Fruit fly (Drosophila melanogaster): ENCODE data around the gene GatC.

Gene GatC

DNA sequence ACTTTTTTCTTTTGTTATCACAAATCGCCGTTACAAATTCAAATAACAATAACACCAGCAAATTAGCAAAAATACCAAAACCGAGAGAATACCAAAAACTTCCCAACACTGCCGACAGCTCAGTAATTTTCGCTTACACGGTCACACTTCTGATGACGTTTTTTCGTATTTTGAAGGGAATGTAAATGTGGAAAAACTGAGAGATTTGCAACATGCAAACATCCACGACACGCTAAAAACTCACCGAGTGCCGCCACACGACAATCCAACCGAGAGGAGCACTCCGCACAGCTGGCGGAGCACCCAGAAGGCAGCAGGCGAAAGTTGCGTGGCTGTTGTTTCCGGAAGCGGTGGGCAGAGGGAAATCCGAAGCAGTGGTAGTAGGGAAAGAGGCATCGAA is 39.5 kb downstream of the GatC start, which contains the start of gene Sec71 (continued):
- TF ChIP-seq CG5953 (GFP tag; IDR thresholded peaks at IDR 0.05) = no peak
- TF ChIP-seq gt (GFP tag; IDR thresholded peaks at IDR 0.05) = no peak
- TF ChIP-seq inv (GFP tag; IDR thresholded peaks at IDR 0.05; ENCODE audit: partially characterized antibody) = no peak
- no peak for TF ChIP-seq salm (tag; optimal IDR thresholded peaks at IDR 0.05)
- no peak for TF ChIP-seq aop (GFP tag; IDR thresholded peaks at IDR 0.05)
- TF ChIP-seq slbo (GFP tag; IDR thresholded peaks at IDR 0.05) = no peak
- no peak for TF ChIP-seq da (GFP tag; optimal IDR thresholded peaks at IDR 0.05)
- TF ChIP-seq tx (GFP tag; optimal IDR thresholded peaks at IDR 0.05) = no peak
- no peak for TF ChIP-seq CG8281 (tag; optimal IDR thresholded peaks at IDR 0.05)
- no peak for TF ChIP-seq MTF-1 (GFP tag; optimal IDR thresholded peaks at IDR 0.05; ENCODE audit: borderline replicate concordance)
- TF ChIP-seq CG3065 (GFP tag; optimal IDR thresholded peaks at IDR 0.05) = no peak
- TF ChIP-seq Jarid2 (GFP tag; optimal IDR thresholded peaks at IDR 0.05) = no peak
- no peak for TF ChIP-seq bigmax (GFP tag; optimal IDR thresholded peaks at IDR 0.05)
- no peak for TF ChIP-seq CG7963 (GFP tag; IDR thresholded peaks at IDR 0.05; ENCODE audit: partially characterized antibody)
- no peak for TF ChIP-seq CG3726 (GFP tag; IDR thresholded peaks at IDR 0.05)
- TF ChIP-seq Hmr (GFP tag; optimal IDR thresholded peaks at IDR 0.05) = no peak
- no peak for TF ChIP-seq Lim3 (GFP tag; IDR thresholded peaks at IDR 0.05)
- TF ChIP-seq CG12391 (tag; optimal IDR thresholded peaks at IDR 0.05) = no peak
- peak; percentile 94 for TF ChIP-seq CG10267 (tag; optimal IDR thresholded peaks at IDR 0.05)
- TF ChIP-seq exex (tag; optimal IDR thresholded peaks at IDR 0.05) = no peak
- TF ChIP-seq CG18599 (GFP tag; optimal IDR thresholded peaks at IDR 0.05) = no peak
- TF ChIP-seq CG17612 (GFP tag; IDR thresholded peaks at IDR 0.05) = no peak
- TF ChIP-seq jing (GFP tag; optimal IDR thresholded peaks at IDR 0.05) = no peak
- peak; percentile 34 for TF ChIP-seq Sin3A (optimal IDR thresholded peaks at IDR 0.05)
- no peak for TF ChIP-seq CG6689 (GFP tag; IDR thresholded peaks at IDR 0.05)
- no peak for TF ChIP-seq ken (GFP tag; IDR thresholded peaks at IDR 0.05)
- no peak for TF ChIP-seq fu2 (GFP tag; optimal IDR thresholded peaks at IDR 0.05)
- TF ChIP-seq ttk (GFP tag; IDR thresholded peaks at IDR 0.05) = no peak
- TF ChIP-seq shn (GFP tag; optimal IDR thresholded peaks at IDR 0.05) = no peak
- TF ChIP-seq CG11085 (GFP tag; IDR thresholded peaks at IDR 0.05) = no peak
- TF ChIP-seq Bdp1 (GFP tag; optimal IDR thresholded peaks at IDR 0.05) = no peak
- peak; percentile 85 for TF ChIP-seq Med (GFP tag)
- no peak for TF ChIP-seq CG8388 (GFP tag; optimal IDR thresholded peaks at IDR 0.05)
- TF ChIP-seq pan (optimal IDR thresholded peaks at IDR 0.05) = no peak
- no peak for TF ChIP-seq pan (GFP tag; optimal IDR thresholded peaks at IDR 0.05 in 1 of 2, IDR thresholded peaks at IDR 0.05 in 1 of 2)
- TF ChIP-seq Deaf1 (tag; optimal IDR thresholded peaks at IDR 0.05) = no peak
- TF ChIP-seq CG12299 (tag; optimal IDR thresholded peaks at IDR 0.05) = no peak
- TF ChIP-seq Sox100B (GFP tag; optimal IDR thresholded peaks at IDR 0.05) = no peak
- TF ChIP-seq emc (GFP tag; optimal IDR thresholded peaks at IDR 0.05) = no peak
- peak; percentile 29 for TF ChIP-seq nmo (GFP tag; optimal IDR thresholded peaks at IDR 0.05)
- TF ChIP-seq Dref (GFP tag; IDR thresholded peaks at IDR 0.05) = no peak
- no peak for TF ChIP-seq CG34376 (GFP tag; optimal IDR thresholded peaks at IDR 0.05)
- no peak for TF ChIP-seq CG30431 (GFP tag; optimal IDR thresholded peaks at IDR 0.05)
- TF ChIP-seq NK7.1 (GFP tag; optimal IDR thresholded peaks at IDR 0.05) = no peak
- no peak for TF ChIP-seq CG17568 (GFP tag; optimal IDR thresholded peaks at IDR 0.05)
- no peak for TF ChIP-seq zen2 (GFP tag; IDR thresholded peaks at IDR 0.05; ENCODE audit: partially characterized antibody)
- TF ChIP-seq wor (GFP tag; IDR thresholded peaks at IDR 0.05) = no peak
- TF ChIP-seq Dp (GFP tag; optimal IDR thresholded peaks at IDR 0.05) = peak; percentile 68
- no peak for TF ChIP-seq Hr51 (GFP tag; optimal IDR thresholded peaks at IDR 0.05)
- no peak for TF ChIP-seq CG1529 (GFP tag; optimal IDR thresholded peaks at IDR 0.05)
- TF ChIP-seq CG12071 (GFP tag; optimal IDR thresholded peaks at IDR 0.05) = no peak
- peak in 1 of 3 experiments; percentile 14 for TF ChIP-seq Stat92E (GFP tag; optimal IDR thresholded peaks at IDR 0.05)
